Fruit fly (Drosophila melanogaster) whole organism, larva: ENCODE measurements around the gene St2.

Experiments used
- noc ChIP-seq: fragments of 200-800 bp; sonication (Bioruptor generic); optimal IDR thresholded peaks from 3 replicates; lab custom pipeline; 2019; ENCODE audit warnings: missing biosample characterization, mild to moderate bottlenecking, missing genetic modification characterization, moderate library complexity

Gene St2

dm6 chr3R:9234756-9235255, 16.8 kb upstream of the St2 start:
- TF ChIP-seq noc (tag; lab: Kevin White, UChicago): no peak

- no peak for TF ChIP-seq noc (tag; lab: Kevin White, UChicago)
Observed at dm6 chr3R:9236070-9236492, 15.6 kb upstream of the St2 start.

dm6 chr3R:9236883-9237267, 14.8 kb upstream of the St2 start:
- TF ChIP-seq noc (tag; lab: Kevin White, UChicago): no peak

- peak; percentile 58 for TF ChIP-seq noc (tag; lab: Kevin White, UChicago)
Observed at dm6 chr3R:9237268-9238091, 14.2 kb upstream of the St2 start, which contains the start of gene pum. Gene pum, minus strand, starts transcription at chr3R:9237682.

- no peak for TF ChIP-seq noc (tag; lab: Kevin White, UChicago)
Observed at dm6 chr3R:9239941-9240400, 11.7 kb upstream of the St2 start.

dm6 chr3R:9240554-9240953, 11.1 kb upstream of the St2 start, which contains the start of gene D1:
Gene D1, minus strand, starts transcription at chr3R:9240654.
- no peak for TF ChIP-seq noc (tag; lab: Kevin White, UChicago)

- TF ChIP-seq noc (tag; lab: Kevin White, UChicago): peak; percentile 78
Observed at dm6 chr3R:9245576-9246200, 6.0 kb upstream of the St2 start, which contains the start of gene Vps15. Gene Vps15, minus strand, starts transcription at chr3R:9245869.

dm6 chr3R:9246366-9246765, 5.3 kb upstream of the St2 start, which contains the start of gene CG8420:
Gene CG8420, plus strand, starts transcription at chr3R:9246649.
- TF ChIP-seq noc (tag; lab: Kevin White, UChicago): no peak

dm6 chr3R:9246879-9247621, 4.6 kb upstream of the St2 start:
- TF ChIP-seq noc (tag; lab: Kevin White, UChicago): peak; percentile 74

- TF ChIP-seq noc (tag; lab: Kevin White, UChicago): no peak
Observed at dm6 chr3R:9249025-9249735, 2.5 kb upstream of the St2 start.

- no peak for TF ChIP-seq noc (tag; lab: Kevin White, UChicago)
Observed at dm6 chr3R:9249736-9250044, 2.0 kb upstream of the St2 start.

dm6 chr3R:9250868-9251267, 775 bp upstream of the St2 start:
- no peak for TF ChIP-seq noc (tag; lab: Kevin White, UChicago)

- TF ChIP-seq noc (tag; lab: Kevin White, UChicago): no peak
Observed at dm6 chr3R:9254798-9255197, 3.2 kb downstream of the St2 start, which contains the start of gene CG16734. Gene CG16734, plus strand, starts transcription at chr3R:9255052.

dm6 chr3R:9257616-9258015, 6.0 kb downstream of the St2 start, which contains the start of gene CG16736:
Gene CG16736, minus strand, starts transcription at chr3R:9257716.
- no peak for TF ChIP-seq noc (tag; lab: Kevin White, UChicago)
